Worm (Caenorhabditis elegans) whole organism, L1 larva: Measurements from ENCODE around the gene ndx-3.

Source experiments
- C16A3.4 ChIP-seq: fragments of 150-350 bp; optimal IDR thresholded peaks from 2 replicates; lab custom pipeline; 2014; ENCODE audit warnings: missing biosample characterization, missing genetic modification characterization
- aha-1 ChIP-seq: fragments of 150-350 bp; optimal IDR thresholded peaks from 2 replicates; lab custom pipeline; 2014; ENCODE audit warnings: missing biosample characterization, missing genetic modification characterization
- alr-1 ChIP-seq: fragments of 200-800 bp; sonication (Bioruptor generic); optimal IDR thresholded peaks from 2 replicates; lab custom pipeline; 2018; ENCODE audit warnings: borderline replicate concordance, mild to moderate bottlenecking, missing genetic modification characterization, missing compliant biosample characterization
- aly-2 ChIP-seq: fragments of 150-350 bp; optimal IDR thresholded peaks from 2 replicates; lab custom pipeline; 2014; ENCODE audit warnings: missing biosample characterization, missing genetic modification characterization
- blmp-1 ChIP-seq: fragments of 150-350 bp; optimal IDR thresholded peaks from 2 replicates; lab custom pipeline; 2014; ENCODE audit warnings: missing biosample characterization, missing genetic modification characterization
- ceh-82 ChIP-seq, 3 experiments: fragments of 150-350 bp in 1 of 3; sonication (generic microtip) in 2 of 3; optimal IDR thresholded peaks; 2 replicates each; lab custom pipeline; 2014 to 2017; ENCODE audit warnings: missing biosample characterization in 3 of 3, missing genetic modification characterization in 3 of 3
- ceh-88 ChIP-seq: fragments of 200-800 bp; sonication (Bioruptor generic); IDR thresholded peaks from 2 replicates; pipeline ENCODE4 v1.3.6; 2022; ENCODE audit warnings: missing genetic modification characterization, missing compliant biosample characterization
- ceh-90 ChIP-seq: sonication (generic microtip); optimal IDR thresholded peaks from 2 replicates; lab custom pipeline; 2016; ENCODE audit warnings: missing genetic modification characterization, missing compliant biosample characterization
- dpl-1 ChIP-seq, 3 experiments: fragments of 150-350 bp in 2 of 3; sonication (generic microtip) in 1 of 3; optimal IDR thresholded peaks; 2 replicates each; lab custom pipeline; 2014 to 2017; ENCODE audit warnings: missing biosample characterization in 3 of 3, missing genetic modification characterization in 3 of 3, missing genetic modification reagents in 3 of 3
- dsc-1 ChIP-seq: sonication (generic microtip); optimal IDR thresholded peaks from 2 replicates; lab custom pipeline; 2016; ENCODE audit warnings: mild to moderate bottlenecking, missing genetic modification characterization, missing compliant biosample characterization
- efl-1 ChIP-seq, 4 experiments: fragments of 150-350 bp; optimal IDR thresholded peaks in 3 of 4; peaks in 1 of 4; 1 replicate in 1 of 4; 2 replicates in 3 of 4; lab custom pipeline; 2014; ENCODE audit warnings: missing biosample characterization in 2 of 4, missing genetic modification characterization in 2 of 4, missing genetic modification reagents in 2 of 4
- egl-27 ChIP-seq, 2 experiments: fragments of 150-350 bp in 1 of 2; sonication (generic microtip); optimal IDR thresholded peaks; 3 replicates each; lab custom pipeline; 2017 to 2018; ENCODE audit warnings: missing biosample characterization in 2 of 2, missing genetic modification characterization in 2 of 2, missing genetic modification reagents in 2 of 2
- elt-2 ChIP-seq: sonication (generic microtip); optimal IDR thresholded peaks from 2 replicates; lab custom pipeline; 2016; ENCODE audit warnings: missing genetic modification characterization, mild to moderate bottlenecking, inconsistent platforms, missing compliant biosample characterization, missing genetic modification reagents
- ets-5 ChIP-seq: fragments of 200-800 bp; sonication (Bioruptor generic); IDR thresholded peaks from 2 replicates; pipeline ENCODE4 v1.3.6; 2022; ENCODE audit warnings: missing genetic modification characterization, missing compliant biosample characterization
- fkh-10 ChIP-seq: sonication (generic microtip); optimal IDR thresholded peaks from 2 replicates; lab custom pipeline; 2017; ENCODE audit warnings: missing biosample characterization, missing genetic modification reagents, missing genetic modification characterization
- fkh-4 ChIP-seq: sonication (generic microtip); optimal IDR thresholded peaks from 2 replicates; lab custom pipeline; 2016; ENCODE audit warnings: missing compliant biosample characterization, missing genetic modification characterization, borderline replicate concordance
- hlh-17 ChIP-seq: fragments of 200-800 bp; sonication (Bioruptor generic); optimal IDR thresholded peaks from 2 replicates; lab custom pipeline; 2018; ENCODE audit warnings: missing genetic modification characterization, mild to moderate bottlenecking, missing compliant biosample characterization, moderate library complexity, borderline replicate concordance
- hlh-4 ChIP-seq: sonication (generic microtip); optimal IDR thresholded peaks from 2 replicates; lab custom pipeline; 2016; ENCODE audit warnings: mild to moderate bottlenecking, missing genetic modification characterization, missing compliant biosample characterization
- irx-1 ChIP-seq: sonication (generic microtip); optimal IDR thresholded peaks from 2 replicates; lab custom pipeline; 2016; ENCODE audit warnings: missing genetic modification characterization, missing compliant biosample characterization
- isw-1 ChIP-seq: fragments of 200-800 bp; sonication (Bioruptor generic); IDR thresholded peaks from 2 replicates; pipeline ENCODE4 v1.3.6; 2022; ENCODE audit warnings: missing genetic modification characterization, missing compliant biosample characterization
- jun-1 ChIP-seq: fragments of 150-350 bp; optimal IDR thresholded peaks from 2 replicates; lab custom pipeline; 2014; ENCODE audit warnings: missing biosample characterization, missing genetic modification reagents, missing genetic modification characterization
- lin-14 ChIP-seq: fragments of 200-800 bp; sonication (Bioruptor generic); optimal IDR thresholded peaks from 2 replicates; lab custom pipeline; 2018; ENCODE audit warnings: mild to moderate bottlenecking, missing genetic modification characterization, moderate library complexity, missing compliant biosample characterization
- lin-15B ChIP-seq: fragments of 150-350 bp; sonication (generic microtip); optimal IDR thresholded peaks from 3 replicates; lab custom pipeline; 2014; ENCODE audit warnings: missing biosample characterization, missing genetic modification characterization
- lin-39 ChIP-seq: fragments of 150-350 bp; optimal IDR thresholded peaks from 2 replicates; lab custom pipeline; 2014; ENCODE audit warnings: missing biosample characterization, missing genetic modification reagents, missing genetic modification characterization
- lsy-2 ChIP-seq, 2 experiments: fragments of 150-350 bp; optimal IDR thresholded peaks; 2 replicates each; lab custom pipeline; 2014; ENCODE audit warnings: missing biosample characterization in 2 of 2, missing genetic modification characterization in 2 of 2
- mep-1 ChIP-seq: fragments of 150-350 bp; optimal IDR thresholded peaks from 2 replicates; lab custom pipeline; 2014; ENCODE audit warnings: missing biosample characterization, missing genetic modification characterization
- nhr-19 ChIP-seq: fragments of 200-800 bp; sonication (Bioruptor generic); conservative IDR thresholded peaks from 2 replicates; pipeline ENCODE4 v1.3.6; 2022; ENCODE audit warnings: missing genetic modification characterization, missing compliant biosample characterization
- nhr-237 ChIP-seq: fragments of 150-350 bp; optimal IDR thresholded peaks from 2 replicates; lab custom pipeline; 2014; ENCODE audit warnings: missing biosample characterization, missing genetic modification characterization
- nhr-71 ChIP-seq: sonication (generic microtip); optimal IDR thresholded peaks from 2 replicates; lab custom pipeline; 2016; ENCODE audit warnings: mild to moderate bottlenecking, missing genetic modification characterization, moderate library complexity, missing compliant biosample characterization
- nhr-76 ChIP-seq: sonication (generic microtip); optimal IDR thresholded peaks from 2 replicates; lab custom pipeline; 2017; ENCODE audit warnings: missing biosample characterization, missing genetic modification characterization
- nhr-85 ChIP-seq: sonication (generic microtip); peaks from one replicate; lab custom pipeline; 2016; ENCODE audit warnings: missing genetic modification characterization, inconsistent platforms, missing compliant biosample characterization
- nhr-90 ChIP-seq: sonication (generic microtip); optimal IDR thresholded peaks from 2 replicates; lab custom pipeline; 2016; ENCODE audit warnings: mild to moderate bottlenecking, missing genetic modification characterization, missing compliant biosample characterization; ENCODE audit not compliant: poor library complexity
- rnt-1 ChIP-seq: sonication (generic microtip); optimal IDR thresholded peaks from 2 replicates; lab custom pipeline; 2016; ENCODE audit warnings: mild to moderate bottlenecking, missing genetic modification characterization, moderate library complexity, missing compliant biosample characterization
- skn-1 ChIP-seq: fragments of 150-350 bp; optimal IDR thresholded peaks from 2 replicates; lab custom pipeline; 2014; ENCODE audit warnings: missing biosample characterization, missing genetic modification characterization
- snpc-4 ChIP-seq: fragments of 150-350 bp; optimal IDR thresholded peaks from 2 replicates; lab custom pipeline; 2014; ENCODE audit warnings: missing biosample characterization, missing genetic modification characterization
- swsn-7 ChIP-seq: sonication (generic microtip); optimal IDR thresholded peaks from 2 replicates; lab custom pipeline; 2016; ENCODE audit warnings: missing genetic modification characterization, missing compliant biosample characterization
- unc-30 ChIP-seq: sonication (generic microtip); optimal IDR thresholded peaks from 2 replicates; lab custom pipeline; 2017; ENCODE audit warnings: missing biosample characterization, missing genetic modification characterization
- unc-62 ChIP-seq: fragments of 150-350 bp; optimal IDR thresholded peaks from 2 replicates; lab custom pipeline; 2014; ENCODE audit warnings: missing biosample characterization, missing genetic modification reagents, missing genetic modification characterization
- unc-86 ChIP-seq: sonication (generic microtip); optimal IDR thresholded peaks from 2 replicates; lab custom pipeline; 2016; ENCODE audit warnings: missing genetic modification characterization, missing compliant biosample characterization
- xbp-1 ChIP-seq: sonication (generic microtip); optimal IDR thresholded peaks from 2 replicates; lab custom pipeline; 2016; ENCODE audit warnings: missing genetic modification characterization, missing compliant biosample characterization
- zag-1 ChIP-seq: fragments of 150-350 bp; optimal IDR thresholded peaks from 2 replicates; lab custom pipeline; 2014; ENCODE audit warnings: missing biosample characterization, missing genetic modification characterization
- zip-4 ChIP-seq: fragments of 200-800 bp; sonication (Bioruptor generic); optimal IDR thresholded peaks from 2 replicates; lab custom pipeline; 2018; ENCODE audit warnings: mild to moderate bottlenecking, missing genetic modification characterization, moderate library complexity, missing compliant biosample characterization

The ndx-3 gene

ce11 chrII:4937743-4938142 lies 15.6 kb upstream of the ndx-3 start, which contains the start of gene ZK546.4:
TSS of gene ZK546.4 (plus strand) at chrII:4938043.
- no peak for TF ChIP-seq ets-5 (GFP tag; lab: Robert Waterston, UW)
- no peak for TF ChIP-seq rnt-1 (tag; lab: Kevin White, UChicago)
- TF ChIP-seq alr-1 (tag; lab: Kevin White, UChicago): no peak
- no peak for TF ChIP-seq aly-2 (tag; lab: Kevin White, UChicago)
- TF ChIP-seq skn-1 (tag; lab: Kevin White, UChicago): no peak
- TF ChIP-seq unc-86 (tag; lab: Kevin White, UChicago): no peak
- no peak for TF ChIP-seq swsn-7 (tag; lab: Kevin White, UChicago)
- TF ChIP-seq ceh-88 (GFP tag; lab: Robert Waterston, UW): no peak
- no peak for TF ChIP-seq dpl-1 (GFP tag; optimal IDR thresholded peaks at IDR 0.05; lab: Kevin White, UChicago)
- no peak for TF ChIP-seq ceh-82 (tag; optimal IDR thresholded peaks at IDR 0.05; lab: Kevin White, UChicago)
- no peak for TF ChIP-seq lin-14
- TF ChIP-seq lsy-2 (tag; optimal IDR thresholded peaks at IDR 0.05; lab: Kevin White, UChicago): no peak
- TF ChIP-seq fkh-4 (tag; lab: Kevin White, UChicago): no peak
- no peak for TF ChIP-seq efl-1 (optimal IDR thresholded peaks at IDR 0.05; lab: Kevin White, UChicago)
- no peak for TF ChIP-seq efl-1 (GFP tag; optimal IDR thresholded peaks at IDR 0.05 in 1 of 2; lab: Kevin White, UChicago)
- TF ChIP-seq, all 84 proteins: peak for 0

- TF ChIP-seq ets-5 (GFP tag; lab: Robert Waterston, UW) (no peak), ceh-82 (tag; optimal IDR thresholded peaks at IDR 0.05; lab: Kevin White, UChicago) (no peak), isw-1 (GFP tag; lab: Robert Waterston, UW) (no peak), swsn-7 (tag; lab: Kevin White, UChicago) (no peak), lin-15B (tag; lab: Kevin White, UChicago) (no peak), mep-1 (no peak), zag-1 (tag; lab: Kevin White, UChicago) (no peak), unc-30 (tag; lab: Kevin White, UChicago) (no peak), aha-1 (tag; lab: Kevin White, UChicago) (no peak), zip-4 (GFP tag; lab: Kevin White, UChicago) (no peak), jun-1 (tag; lab: Kevin White, UChicago) (no peak), lin-14 (no peak), unc-62 (GFP tag; lab: Kevin White, UChicago) (no peak), nhr-237 (tag; lab: Kevin White, UChicago) (no peak), nhr-90 (tag; lab: Kevin White, UChicago) (no peak), egl-27 (tag; optimal IDR thresholded peaks at IDR 0.05; lab: Kevin White, UChicago) (no peak)
Observed at ce11 chrII:4941050-4941449, 12.3 kb upstream of the ndx-3 start, which contains the start of gene cblc-1. TSS of gene cblc-1 (minus strand) at chrII:4941150.

- TF ChIP-seq hlh-4 (tag; lab: Kevin White, UChicago) (no peak), C16A3.4 (tag; lab: Kevin White, UChicago) (peak; percentile 31), ceh-90 (no peak), nhr-71 (peak; percentile 39), hlh-17 (GFP tag; lab: Kevin White, UChicago) (no peak), nhr-90 (tag; lab: Kevin White, UChicago) (no peak), lin-39 (tag; lab: Kevin White, UChicago) (no peak), blmp-1 (tag; lab: Kevin White, UChicago) (peak; percentile 49), dsc-1 (tag; lab: Kevin White, UChicago) (no peak), snpc-4 (tag; lab: Kevin White, UChicago) (no peak), zip-4 (GFP tag; lab: Kevin White, UChicago) (no peak), unc-30 (tag; lab: Kevin White, UChicago) (no peak), irx-1 (tag; lab: Kevin White, UChicago) (no peak), lin-14 (peak; percentile 69), fkh-10 (GFP tag; lab: Kevin White, UChicago) (no peak), lsy-2 (tag; optimal IDR thresholded peaks at IDR 0.05; lab: Kevin White, UChicago) (peak in 1 of 2 experiments; percentile 15), nhr-85 (peak; percentile 60), nhr-19 (no peak), xbp-1 (tag; lab: Kevin White, UChicago) (no peak), fkh-4 (tag; lab: Kevin White, UChicago) (no peak), nhr-76 (tag; lab: Kevin White, UChicago) (no peak), ceh-88 (GFP tag; lab: Robert Waterston, UW) (no peak), skn-1 (tag; lab: Kevin White, UChicago) (no peak), elt-2 (tag; lab: Kevin White, UChicago) (peak; percentile 39)
Observed at ce11 chrII:4941541-4942206, 11.7 kb upstream of the ndx-3 start, which contains the start of gene ZK546.19. TSS of gene ZK546.19 (plus strand) at chrII:4941726.
